Fruit fly (Drosophila melanogaster) whole organism, embryonic: ENCODE measurements around the gene Ugt303B3.

Source experiments
- CG10366 ChIP-seq: fragments of 200-800 bp; sonication (Bioruptor generic); IDR thresholded peaks from 2 replicates; pipeline ENCODE4 v1.3.6; 2022; ENCODE audit warnings: missing biosample characterization, missing genetic modification characterization
- CG11398 ChIP-seq: fragments of 200-800 bp; sonication (Bioruptor generic); optimal IDR thresholded peaks from 2 replicates; lab custom pipeline; 2016; ENCODE audit warnings: missing biosample characterization, missing genetic modification characterization
- CG11560 ChIP-seq: fragments of 200-800 bp; sonication (Bioruptor generic); IDR thresholded peaks from 3 replicates; pipeline ENCODE4 v1.3.6; 2022; ENCODE audit warnings: missing biosample characterization, missing genetic modification characterization
- CG12155 ChIP-seq: fragments of 200-800 bp; sonication (Bioruptor generic); optimal IDR thresholded peaks from 3 replicates; lab custom pipeline; 2016; ENCODE audit warnings: missing biosample characterization, missing genetic modification characterization
- CG15514 ChIP-seq: fragments of 200-800 bp; sonication (Bioruptor generic); optimal IDR thresholded peaks from 3 replicates; lab custom pipeline; 2017; ENCODE audit warnings: missing biosample characterization, missing genetic modification characterization, mild to moderate bottlenecking, moderate library complexity, missing genetic modification reagents
- CG1603 ChIP-seq: fragments of 200-800 bp; sonication (Bioruptor generic); optimal IDR thresholded peaks from 2 replicates; lab custom pipeline; 2019; ENCODE audit warnings: missing biosample characterization, mild to moderate bottlenecking, missing genetic modification characterization, moderate library complexity
- CG16863 ChIP-seq: fragments of 200-800 bp; sonication (Bioruptor generic); optimal IDR thresholded peaks from 3 replicates; lab custom pipeline; 2016; ENCODE audit warnings: missing biosample characterization, missing genetic modification characterization
- CG17361 ChIP-seq: fragments of 200-800 bp; sonication (Bioruptor generic); IDR thresholded peaks from 3 replicates; pipeline ENCODE4 v1.3.6; 2022; ENCODE audit warnings: missing biosample characterization, missing genetic modification characterization
- CG17568 ChIP-seq: fragments of 200-800 bp; sonication (Bioruptor generic); optimal IDR thresholded peaks from 2 replicates; lab custom pipeline; 2018; ENCODE audit warnings: missing biosample characterization, mild to moderate bottlenecking, missing genetic modification characterization, moderate library complexity
- CG17829 ChIP-seq: fragments of 200-800 bp; optimal IDR thresholded peaks from 2 replicates; lab custom pipeline; 2019; ENCODE audit warnings: missing biosample characterization, mild to moderate bottlenecking, missing genetic modification characterization, moderate library complexity
- CG18262 ChIP-seq: fragments of 200-800 bp; optimal IDR thresholded peaks from 3 replicates; lab custom pipeline; 2019; ENCODE audit warnings: missing biosample characterization, mild to moderate bottlenecking, missing genetic modification characterization, moderate library complexity
- CG3407 ChIP-seq: fragments of 200-800 bp; sonication (Bioruptor generic); optimal IDR thresholded peaks from 2 replicates; lab custom pipeline; 2018; ENCODE audit warnings: missing biosample characterization, mild to moderate bottlenecking, missing genetic modification characterization
- CG3847 ChIP-seq: fragments of 200-800 bp; sonication (Bioruptor generic); IDR thresholded peaks from 2 replicates; pipeline ENCODE4 v1.3.6; 2022; ENCODE audit warnings: missing biosample characterization, missing genetic modification characterization
- CG4424 ChIP-seq: fragments of 200-800 bp; sonication (Bioruptor generic); optimal IDR thresholded peaks from 3 replicates; lab custom pipeline; 2016; ENCODE audit warnings: missing biosample characterization, missing genetic modification characterization
- CG4707 ChIP-seq: fragments of 200-800 bp; sonication (Bioruptor generic); optimal IDR thresholded peaks from 2 replicates; lab custom pipeline; 2018; ENCODE audit warnings: missing biosample characterization, mild to moderate bottlenecking, missing genetic modification characterization, moderate library complexity
- CG5245 ChIP-seq: fragments of 200-800 bp; sonication (Bioruptor generic); optimal IDR thresholded peaks from 3 replicates; lab custom pipeline; 2016; ENCODE audit warnings: missing biosample characterization, missing genetic modification characterization
- CG6654 ChIP-seq: fragments of 200-800 bp; sonication (Bioruptor generic); optimal IDR thresholded peaks from 2 replicates; lab custom pipeline; 2017; ENCODE audit warnings: missing biosample characterization, mild to moderate bottlenecking, missing genetic modification characterization
- CG8388 ChIP-seq: fragments of 200-800 bp; sonication (Bioruptor generic); optimal IDR thresholded peaks from 2 replicates; lab custom pipeline; 2019; ENCODE audit warnings: missing biosample characterization, mild to moderate bottlenecking, missing genetic modification characterization, moderate library complexity
- CG9817 ChIP-seq: fragments of 200-800 bp; sonication (Bioruptor generic); optimal IDR thresholded peaks from 2 replicates; lab custom pipeline; 2018; ENCODE audit warnings: missing biosample characterization, mild to moderate bottlenecking, missing genetic modification characterization, moderate library complexity
- Dbx ChIP-seq: fragments of 200-800 bp; sonication (Bioruptor generic); IDR thresholded peaks from 3 replicates; pipeline ENCODE4 v1.3.6; 2022; ENCODE audit warnings: missing biosample characterization, missing genetic modification characterization
- Drgx ChIP-seq: fragments of 200-800 bp; sonication (Bioruptor generic); IDR thresholded peaks from 2 replicates; pipeline ENCODE4 v1.3.6; 2022; ENCODE audit warnings: missing biosample characterization, missing genetic modification characterization
- ERR ChIP-seq: fragments of 200-800 bp; sonication (Bioruptor generic); optimal IDR thresholded peaks from 2 replicates; lab custom pipeline; 2016; ENCODE audit warnings: missing biosample characterization, missing genetic modification characterization
- Ets97D ChIP-seq: fragments of 200-800 bp; sonication (Bioruptor generic); optimal IDR thresholded peaks from 3 replicates; lab custom pipeline; 2016; ENCODE audit warnings: missing biosample characterization, missing genetic modification characterization
- Fer3 ChIP-seq: fragments of 200-800 bp; sonication (Bioruptor generic); optimal IDR thresholded peaks from 2 replicates; lab custom pipeline; 2018; ENCODE audit warnings: missing biosample characterization, mild to moderate bottlenecking, missing genetic modification characterization, moderate library complexity
- H2.0 ChIP-seq: fragments of 200-800 bp; sonication (Bioruptor generic); IDR thresholded peaks from 2 replicates; pipeline ENCODE4 v1.3.6; 2022; ENCODE audit warnings: missing biosample characterization, missing genetic modification characterization
- Hr39 ChIP-seq: fragments of >200 bp; optimal IDR thresholded peaks from 2 replicates; lab custom pipeline; 2017
- Pdp1 ChIP-seq, 2 experiments: fragments of 200-800 bp; sonication (Bioruptor generic); optimal IDR thresholded peaks; 3 replicates each; lab custom pipeline; 2016; ENCODE audit warnings: missing biosample characterization in 2 of 2, missing genetic modification characterization in 2 of 2, mild to moderate bottlenecking in 1 of 2, moderate library complexity in 1 of 2
- Ravus ChIP-seq: fragments of 200-800 bp; sonication (Bioruptor generic); IDR thresholded peaks from 2 replicates; pipeline ENCODE4 v1.3.6; 2022; ENCODE audit warnings: missing biosample characterization, missing genetic modification characterization
- Sox102F ChIP-seq: fragments of 200-800 bp; sonication (Bioruptor generic); optimal IDR thresholded peaks from 2 replicates; lab custom pipeline; 2018; ENCODE audit warnings: missing biosample characterization, mild to moderate bottlenecking, missing genetic modification characterization, moderate library complexity
- amos ChIP-seq: fragments of 200-800 bp; sonication (Bioruptor generic); IDR thresholded peaks from 2 replicates; pipeline ENCODE4 v1.3.6; 2022; ENCODE audit warnings: missing biosample characterization, missing genetic modification characterization; ENCODE audit not compliant: partially characterized antibody
- cas ChIP-seq: fragments of 200-800 bp; sonication (Bioruptor generic); IDR thresholded peaks from 2 replicates; pipeline ENCODE4 v1.3.6; 2022; ENCODE audit warnings: missing biosample characterization, missing genetic modification characterization
- cg ChIP-seq: fragments of 200-800 bp; sonication (Bioruptor generic); optimal IDR thresholded peaks from 3 replicates; lab custom pipeline; 2019; ENCODE audit warnings: missing biosample characterization, mild to moderate bottlenecking, missing genetic modification characterization, moderate library complexity
- chif ChIP-seq, 2 experiments: fragments of 200-800 bp; sonication (Bioruptor generic); optimal IDR thresholded peaks; 3 replicates each; lab custom pipeline; 2016; ENCODE audit warnings: missing biosample characterization in 2 of 2, missing genetic modification characterization in 2 of 2
- cwo ChIP-seq: fragments of 200-800 bp; sonication (Bioruptor generic); optimal IDR thresholded peaks from 3 replicates; lab custom pipeline; 2017; ENCODE audit warnings: missing biosample characterization, missing genetic modification characterization, mild to moderate bottlenecking, moderate library complexity, missing genetic modification reagents
- disco-r ChIP-seq: fragments of 200-800 bp; sonication (Bioruptor generic); optimal IDR thresholded peaks from 2 replicates; lab custom pipeline; 2016; ENCODE audit warnings: missing biosample characterization, missing genetic modification characterization
- ems ChIP-seq: fragments of 200-800 bp; sonication (Bioruptor generic); optimal IDR thresholded peaks from 3 replicates; lab custom pipeline; 2016; ENCODE audit warnings: missing biosample characterization, missing genetic modification characterization
- eve ChIP-seq, 2 experiments: fragments of >200 bp; optimal IDR thresholded peaks; 2 replicates each; lab custom pipeline; 2017; ENCODE audit warnings: missing biosample characterization in 2 of 2, missing genetic modification characterization in 2 of 2
- fd96Cb ChIP-seq: fragments of 200-800 bp; sonication (Bioruptor generic); optimal IDR thresholded peaks from 2 replicates; lab custom pipeline; 2018; ENCODE audit warnings: missing biosample characterization, mild to moderate bottlenecking, missing genetic modification characterization, moderate library complexity
- hb ChIP-seq: fragments of 200-800 bp; sonication (Bioruptor generic); IDR thresholded peaks from 3 replicates; pipeline ENCODE4 v1.3.6; 2022; ENCODE audit warnings: missing biosample characterization, missing genetic modification characterization; ENCODE audit not compliant: partially characterized antibody
- jing ChIP-seq: fragments of 200-800 bp; sonication (Bioruptor generic); optimal IDR thresholded peaks from 2 replicates; lab custom pipeline; 2018; ENCODE audit warnings: missing biosample characterization, mild to moderate bottlenecking, missing genetic modification characterization
- lola ChIP-seq, 3 experiments: fragments of >200 bp in 2 of 3; fragments of 200-800 bp in 1 of 3; sonication (Bioruptor generic) in 1 of 3; optimal IDR thresholded peaks; 2 replicates each; lab custom pipeline; 2017 to 2019; ENCODE audit warnings: missing biosample characterization in 3 of 3, missing genetic modification characterization in 3 of 3, mild to moderate bottlenecking in 1 of 3, moderate library complexity in 1 of 3
- nmo ChIP-seq: fragments of 200-800 bp; sonication (Bioruptor generic); optimal IDR thresholded peaks from 2 replicates; lab custom pipeline; 2018; ENCODE audit warnings: missing biosample characterization, mild to moderate bottlenecking, missing genetic modification characterization, moderate library complexity
- pnt ChIP-seq: fragments of 200-800 bp; sonication (Bioruptor generic); optimal IDR thresholded peaks from 3 replicates; lab custom pipeline; 2016; ENCODE audit warnings: missing biosample characterization, missing genetic modification characterization
- rib ChIP-seq: fragments of 200-800 bp; sonication (Bioruptor generic); IDR thresholded peaks from 2 replicates; pipeline ENCODE4 v1.3.6; 2022; ENCODE audit warnings: missing biosample characterization, missing genetic modification characterization
- row ChIP-seq: fragments of 200-800 bp; sonication (Bioruptor generic); IDR thresholded peaks from 3 replicates; pipeline ENCODE4 v1.3.6; 2022; ENCODE audit warnings: missing biosample characterization, missing genetic modification characterization
- slbo ChIP-seq: fragments of 200-800 bp; sonication (Bioruptor generic); IDR thresholded peaks from 2 replicates; pipeline ENCODE4 v1.3.6; 2022; ENCODE audit warnings: missing biosample characterization, missing genetic modification characterization
- sr ChIP-seq: fragments of 200-800 bp; sonication (Bioruptor generic); IDR thresholded peaks from 3 replicates; pipeline ENCODE4 v1.3.6; 2022; ENCODE audit warnings: missing biosample characterization, missing genetic modification characterization
- tap ChIP-seq: fragments of 200-800 bp; optimal IDR thresholded peaks from 3 replicates; lab custom pipeline; 2019; ENCODE audit warnings: missing biosample characterization, mild to moderate bottlenecking, missing genetic modification characterization, moderate library complexity
- zfh1 ChIP-seq: fragments of 200-800 bp; sonication (Bioruptor generic); IDR thresholded peaks from 3 replicates; pipeline ENCODE4 v1.3.6; 2022; ENCODE audit warnings: missing biosample characterization, missing genetic modification characterization

Ugt303B3 gene

DNA sequence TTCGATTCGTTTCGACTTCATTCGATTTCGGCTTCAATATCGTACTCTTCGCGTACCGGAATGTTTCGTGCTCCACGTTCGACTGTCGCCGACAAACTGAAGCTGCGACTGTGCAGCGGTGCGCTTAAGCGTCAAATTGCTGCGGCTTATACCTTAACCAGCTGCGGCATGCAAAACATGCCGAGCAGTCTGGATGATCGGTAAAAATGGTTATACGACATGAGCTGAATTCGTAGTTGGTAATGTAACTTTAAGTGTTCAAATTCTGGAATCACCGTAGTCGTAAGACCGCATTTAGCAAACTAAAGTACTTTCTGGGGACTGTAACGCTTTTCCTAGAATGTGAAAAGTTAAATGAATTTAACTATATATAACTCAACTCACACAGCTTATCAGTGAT, 3.7 kb downstream of the Ugt303B3 start, which contains the start of gene CG10175 (continued):
- TF ChIP-seq Hr39 (lab: Kevin White, UChicago) (no peak), CG3407 (no peak)

dm6 chr3R:23527396-23527795, 7.2 kb downstream of the Ugt303B3 start:
- TF ChIP-seq Sox102F (GFP tag; lab: Kevin White, UChicago) (peak; percentile 31), CG1603 (peak; percentile 12), row (GFP tag; lab: Robert Waterston, UW) (0 out of 3 replicates have a peak, but pooled peaks have one; percentile 15), CG4707 (GFP tag; lab: Kevin White, UChicago) (no peak), CG8388 (GFP tag; lab: Kevin White, UChicago) (peak; percentile 44), Drgx (peak; percentile 67)

DNA sequence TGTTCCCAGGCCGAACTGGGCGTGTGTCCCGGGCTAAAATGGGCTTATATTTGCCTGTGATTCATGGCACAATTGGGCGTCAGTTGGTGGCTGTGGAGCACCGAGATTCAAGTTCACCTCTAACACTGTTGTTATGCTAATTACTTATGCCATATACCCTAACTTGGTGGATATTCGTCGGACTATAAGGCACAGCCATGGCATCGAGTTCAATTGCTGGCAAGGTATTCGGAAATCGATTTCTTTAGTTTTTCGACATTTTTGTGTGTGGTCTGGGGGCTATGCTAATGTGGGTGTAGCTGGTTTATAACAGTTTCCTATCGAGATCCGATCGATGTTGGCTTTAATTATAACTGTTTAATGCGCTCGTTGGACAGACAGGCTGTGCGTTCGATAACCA, 8.5 kb downstream of the Ugt303B3 start:
- TF ChIP-seq nmo (GFP tag; lab: Kevin White, UChicago) = no peak
- TF ChIP-seq Ets97D (GFP tag; lab: Kevin White, UChicago) = no peak
- no peak for TF ChIP-seq ems (GFP tag; lab: Kevin White, UChicago)
- no peak for TF ChIP-seq disco-r (GFP tag; lab: Kevin White, UChicago)
- TF ChIP-seq lola (GFP tag; optimal IDR thresholded peaks at IDR 0.05; lab: Kevin White, UChicago) = no peak
- TF ChIP-seq rib (GFP tag; lab: Robert Waterston, UW) = no peak
- no peak for TF ChIP-seq H2.0 (GFP tag; lab: Robert Waterston, UW)
- no peak for TF ChIP-seq CG9817
- no peak for TF ChIP-seq ERR (GFP tag; lab: Kevin White, UChicago)
- no peak for TF ChIP-seq CG18262 (tag; lab: Kevin White, UChicago)
- no peak for TF ChIP-seq CG17568 (GFP tag; lab: Kevin White, UChicago)
- no peak for TF ChIP-seq CG4424 (GFP tag; lab: Kevin White, UChicago)
- no peak for TF ChIP-seq CG3847 (GFP tag; lab: Robert Waterston, UW)
- peak; percentile 29 for TF ChIP-seq Fer3 (tag; lab: Kevin White, UChicago)
- TF ChIP-seq amos (GFP tag; lab: Robert Waterston, UW) = no peak
- peak; percentile 18 for TF ChIP-seq pnt
- TF ChIP-seq CG11560 (tag; lab: Robert Waterston, UW) = no peak
- peak in 1 of 2 experiments; percentile 9 for TF ChIP-seq Pdp1 (GFP tag; optimal IDR thresholded peaks at IDR 0.05; lab: Kevin White, UChicago)
- no peak for TF ChIP-seq CG12155 (GFP tag; lab: Kevin White, UChicago)
- no peak for TF ChIP-seq CG17829 (tag; lab: Kevin White, UChicago)
- TF ChIP-seq slbo = no peak
- TF ChIP-seq chif (GFP tag; optimal IDR thresholded peaks at IDR 0.05; lab: Kevin White, UChicago) = no peak
- no peak for TF ChIP-seq cg (GFP tag; lab: Kevin White, UChicago)
- no peak for TF ChIP-seq CG10366 (GFP tag; lab: Robert Waterston, UW)
- TF ChIP-seq hb (GFP tag; lab: Robert Waterston, UW) = no peak
- TF ChIP-seq cwo = peak; percentile 66
- no peak for TF ChIP-seq tap (tag; lab: Kevin White, UChicago)
- TF ChIP-seq fd96Cb (tag; lab: Kevin White, UChicago) = no peak
- no peak for TF ChIP-seq CG5245 (GFP tag; lab: Kevin White, UChicago)
- no peak for TF ChIP-seq Ravus (GFP tag; lab: Robert Waterston, UW)
- TF ChIP-seq Dbx (GFP tag; lab: Robert Waterston, UW) = no peak
- no peak for TF ChIP-seq CG17361 (GFP tag; lab: Robert Waterston, UW)
- TF ChIP-seq eve (GFP tag; optimal IDR thresholded peaks at IDR 0.05; lab: Kevin White, UChicago) = no peak
- no peak for TF ChIP-seq CG11398
- TF ChIP-seq CG16863 = no peak
- TF ChIP-seq sr (GFP tag; lab: Robert Waterston, UW) = peak; percentile 71; the same call in 2 of the 3 replicates
- peak; percentile 39; the same call in 1 of the 3 replicates for TF ChIP-seq zfh1
- no peak for TF ChIP-seq CG15514 (GFP tag; lab: Kevin White, UChicago)
- no peak for TF ChIP-seq CG6654
- TF ChIP-seq cas (GFP tag; lab: Robert Waterston, UW) = no peak
- TF ChIP-seq jing (GFP tag; lab: Kevin White, UChicago) = no peak
